Fruit fly (Drosophila melanogaster) whole organism, embryonic: Measurements from ENCODE around the gene CROT.
A peak's percentile ranks its signal among the peaks of the same experiment; 100 is the strongest.

Source experiments
- Atf6 ChIP-seq: fragments of 200-800 bp; sonication (Bioruptor generic); IDR thresholded peaks from 2 replicates; pipeline ENCODE4 v1.3.6; 2022; ENCODE audit warnings: missing biosample characterization, missing genetic modification characterization
- CG10565 ChIP-seq: fragments of 200-800 bp; sonication (Bioruptor generic); optimal IDR thresholded peaks from 3 replicates; lab custom pipeline; 2016; ENCODE audit warnings: missing biosample characterization, mild to moderate bottlenecking, missing genetic modification characterization
- CG11560 ChIP-seq: fragments of 200-800 bp; sonication (Bioruptor generic); IDR thresholded peaks from 3 replicates; pipeline ENCODE4 v1.3.6; 2022; ENCODE audit warnings: missing biosample characterization, missing genetic modification characterization
- CG13424 ChIP-seq: fragments of 200-800 bp; sonication (Bioruptor generic); optimal IDR thresholded peaks from 2 replicates; lab custom pipeline; 2019; ENCODE audit warnings: missing biosample characterization, mild to moderate bottlenecking, missing genetic modification characterization, moderate library complexity
- CG13775 ChIP-seq: fragments of 200-800 bp; sonication (Bioruptor generic); optimal IDR thresholded peaks from 3 replicates; lab custom pipeline; 2017; ENCODE audit warnings: missing biosample characterization, mild to moderate bottlenecking, missing genetic modification characterization
- CG14050 ChIP-seq: fragments of 200-800 bp; sonication (Bioruptor generic); IDR thresholded peaks from 3 replicates; pipeline ENCODE4 v1.3.6; 2022; ENCODE audit warnings: missing biosample characterization, missing genetic modification characterization
- CG14860 ChIP-seq: fragments of 200-800 bp; sonication (Bioruptor generic); IDR thresholded peaks from 3 replicates; pipeline ENCODE4 v1.3.6; 2022; ENCODE audit warnings: missing biosample characterization, missing genetic modification characterization; ENCODE audit not compliant: partially characterized antibody
- CG32532 ChIP-seq: fragments of 200-800 bp; sonication (Bioruptor generic); IDR thresholded peaks from 2 replicates; pipeline ENCODE4 v1.3.6; 2022; ENCODE audit warnings: missing biosample characterization, missing genetic modification characterization
- CG3838 ChIP-seq: fragments of 200-800 bp; sonication (Bioruptor generic); optimal IDR thresholded peaks from 3 replicates; lab custom pipeline; 2016; ENCODE audit warnings: missing biosample characterization, missing genetic modification characterization
- CG5953 ChIP-seq: fragments of 200-800 bp; sonication (Bioruptor generic); IDR thresholded peaks from 2 replicates; pipeline ENCODE4 v1.3.6; 2022; ENCODE audit warnings: missing biosample characterization, missing genetic modification characterization
- CG6854 ChIP-seq: fragments of 200-800 bp; sonication (Bioruptor generic); optimal IDR thresholded peaks from 3 replicates; lab custom pipeline; 2017; ENCODE audit warnings: missing biosample characterization, mild to moderate bottlenecking, missing genetic modification characterization
- CG7372 ChIP-seq: fragments of 200-800 bp; sonication (Bioruptor generic); IDR thresholded peaks from 2 replicates; pipeline ENCODE4 v1.3.6; 2022; ENCODE audit warnings: missing biosample characterization, missing genetic modification characterization
- CG7963 ChIP-seq: fragments of 200-800 bp; sonication (Bioruptor generic); IDR thresholded peaks from 3 replicates; pipeline ENCODE4 v1.3.6; 2022; ENCODE audit warnings: missing biosample characterization, missing genetic modification characterization; ENCODE audit not compliant: partially characterized antibody
- Dbx ChIP-seq: fragments of 200-800 bp; sonication (Bioruptor generic); IDR thresholded peaks from 3 replicates; pipeline ENCODE4 v1.3.6; 2022; ENCODE audit warnings: missing biosample characterization, missing genetic modification characterization
- Deaf1 ChIP-seq: fragments of 200-800 bp; optimal IDR thresholded peaks from 3 replicates; lab custom pipeline; 2019; ENCODE audit warnings: missing biosample characterization, mild to moderate bottlenecking, missing genetic modification characterization, moderate library complexity
- Ets65A ChIP-seq: fragments of 200-800 bp; sonication (Bioruptor generic); peaks from one replicate; lab custom pipeline; 2016; ENCODE audit warnings: missing biosample characterization, missing genetic modification characterization
- Fer1 ChIP-seq: fragments of 200-800 bp; sonication (Bioruptor generic); optimal IDR thresholded peaks from 2 replicates; lab custom pipeline; 2017; ENCODE audit warnings: missing biosample characterization, mild to moderate bottlenecking, missing genetic modification characterization
- Hr39 ChIP-seq: fragments of >200 bp; optimal IDR thresholded peaks from 2 replicates; lab custom pipeline; 2017
- Hsf ChIP-seq: fragments of 200-800 bp; sonication (Bioruptor generic); optimal IDR thresholded peaks from 3 replicates; lab custom pipeline; 2016; ENCODE audit warnings: missing biosample characterization, missing genetic modification characterization
- Meics ChIP-seq: fragments of 200-800 bp; sonication (Bioruptor generic); optimal IDR thresholded peaks from 2 replicates; lab custom pipeline; 2017; ENCODE audit warnings: missing biosample characterization, mild to moderate bottlenecking, missing genetic modification characterization
- NFAT ChIP-seq: fragments of 200-800 bp; sonication (Bioruptor generic); IDR thresholded peaks from 2 replicates; pipeline ENCODE4 v1.3.6; 2022; ENCODE audit warnings: missing biosample characterization, missing genetic modification characterization
- Opbp ChIP-seq: fragments of 200-800 bp; sonication (Bioruptor generic); IDR thresholded peaks from 3 replicates; pipeline ENCODE4 v1.3.6; 2022; ENCODE audit warnings: missing biosample characterization, missing genetic modification characterization; ENCODE audit not compliant: partially characterized antibody
- Ravus ChIP-seq: fragments of 200-800 bp; sonication (Bioruptor generic); IDR thresholded peaks from 2 replicates; pipeline ENCODE4 v1.3.6; 2022; ENCODE audit warnings: missing biosample characterization, missing genetic modification characterization
- Vsx1 ChIP-seq: fragments of 200-800 bp; sonication (Bioruptor generic); optimal IDR thresholded peaks from 2 replicates; lab custom pipeline; 2017; ENCODE audit warnings: missing biosample characterization, mild to moderate bottlenecking, missing genetic modification characterization, missing genetic modification reagents
- abd-A ChIP-seq: fragments of 200-800 bp; sonication (Bioruptor generic); optimal IDR thresholded peaks from 3 replicates; lab custom pipeline; 2019; ENCODE audit warnings: missing biosample characterization, mild to moderate bottlenecking, missing genetic modification characterization, moderate library complexity
- ash1 ChIP-seq: fragments of 200-800 bp; sonication (Bioruptor generic); optimal IDR thresholded peaks from 2 replicates; lab custom pipeline; 2018; ENCODE audit warnings: missing biosample characterization, mild to moderate bottlenecking, missing genetic modification characterization
- ewg ChIP-seq: fragments of 200-800 bp; sonication (Bioruptor generic); optimal IDR thresholded peaks from 3 replicates; lab custom pipeline; 2017; ENCODE audit warnings: mild to moderate bottlenecking, missing biosample characterization, missing genetic modification reagents, missing genetic modification characterization
- exex ChIP-seq: fragments of 200-800 bp; sonication (Bioruptor generic); optimal IDR thresholded peaks from 4 replicates; lab custom pipeline; 2018; ENCODE audit warnings: missing biosample characterization, mild to moderate bottlenecking, missing genetic modification characterization, moderate library complexity
- fd102C ChIP-seq: fragments of 200-800 bp; sonication (Bioruptor generic); optimal IDR thresholded peaks from 2 replicates; lab custom pipeline; 2018; ENCODE audit warnings: missing biosample characterization, mild to moderate bottlenecking, missing genetic modification characterization, moderate library complexity
- gce ChIP-seq: fragments of 200-800 bp; sonication (Bioruptor generic); IDR thresholded peaks from 3 replicates; pipeline ENCODE4 v1.3.6; 2022; ENCODE audit warnings: missing biosample characterization, missing genetic modification characterization
- hkb ChIP-seq, 2 experiments: fragments of 200-800 bp in 1 of 2; fragments of >200 bp in 1 of 2; sonication (Bioruptor generic) in 1 of 2; IDR thresholded peaks in 1 of 2; optimal IDR thresholded peaks in 1 of 2; 2 replicates each; pipeline versions ENCODE4 v1.3.6 to Lab custom; 2017 to 2022; ENCODE audit warnings: missing biosample characterization in 1 of 2, missing genetic modification characterization in 1 of 2
- lilli ChIP-seq: fragments of 200-800 bp; sonication (Bioruptor generic); optimal IDR thresholded peaks from 3 replicates; lab custom pipeline; 2016; ENCODE audit warnings: missing biosample characterization, missing genetic modification characterization
- nom ChIP-seq: fragments of 200-800 bp; sonication (Bioruptor generic); optimal IDR thresholded peaks from 2 replicates; lab custom pipeline; 2017; ENCODE audit warnings: missing biosample characterization, missing genetic modification characterization, mild to moderate bottlenecking, moderate library complexity, missing genetic modification reagents
- org-1 ChIP-seq: fragments of 200-800 bp; sonication (Bioruptor generic); optimal IDR thresholded peaks from 2 replicates; lab custom pipeline; 2017; ENCODE audit warnings: missing biosample characterization, missing genetic modification characterization
- pho ChIP-seq: fragments of 200-800 bp; sonication (Bioruptor generic); optimal IDR thresholded peaks from 2 replicates; lab custom pipeline; 2016; ENCODE audit warnings: missing biosample characterization, missing genetic modification characterization
- prd ChIP-seq, 3 experiments: fragments of >200 bp in 2 of 3; fragments of 200-800 bp in 1 of 3; sonication (Bioruptor generic) in 1 of 3; optimal IDR thresholded peaks in 2 of 3; IDR thresholded peaks in 1 of 3; 2 replicates in 2 of 3; 3 replicates in 1 of 3; pipeline versions ENCODE4 v1.3.6 to Lab custom; 2017 to 2022; ENCODE audit warnings: missing biosample characterization in 1 of 3, missing genetic modification characterization in 1 of 3
- pros ChIP-seq: fragments of 200-800 bp; sonication (Bioruptor generic); optimal IDR thresholded peaks from 3 replicates; lab custom pipeline; 2019; ENCODE audit warnings: missing biosample characterization, mild to moderate bottlenecking, missing genetic modification characterization, moderate library complexity
- psq ChIP-seq: fragments of 200-800 bp; sonication (Bioruptor generic); optimal IDR thresholded peaks from 2 replicates; lab custom pipeline; 2017; ENCODE audit warnings: missing biosample characterization, missing genetic modification characterization
- pum ChIP-seq: fragments of 200-800 bp; sonication (Bioruptor generic); optimal IDR thresholded peaks from 2 replicates; lab custom pipeline; 2016; ENCODE audit warnings: missing biosample characterization, missing genetic modification characterization
- row ChIP-seq: fragments of 200-800 bp; sonication (Bioruptor generic); IDR thresholded peaks from 3 replicates; pipeline ENCODE4 v1.3.6; 2022; ENCODE audit warnings: missing biosample characterization, missing genetic modification characterization
- scrt ChIP-seq: fragments of 200-800 bp; sonication (Bioruptor generic); optimal IDR thresholded peaks from 2 replicates; lab custom pipeline; 2018; ENCODE audit warnings: missing biosample characterization, mild to moderate bottlenecking, missing genetic modification characterization, moderate library complexity
- sima ChIP-seq: fragments of 200-800 bp; sonication (Bioruptor generic); optimal IDR thresholded peaks from 2 replicates; lab custom pipeline; 2016; ENCODE audit warnings: missing biosample characterization, missing genetic modification characterization
- tgo ChIP-seq: fragments of 200-800 bp; sonication (Bioruptor generic); IDR thresholded peaks from 3 replicates; pipeline ENCODE4 v1.3.6; 2022; ENCODE audit warnings: missing biosample characterization, missing genetic modification characterization
- tup ChIP-seq: fragments of 200-800 bp; sonication (Bioruptor generic); optimal IDR thresholded peaks from 2 replicates; lab custom pipeline; 2016; ENCODE audit warnings: missing biosample characterization, mild to moderate bottlenecking, missing genetic modification characterization, moderate library complexity
- twi ChIP-seq: fragments of 200-800 bp; optimal IDR thresholded peaks from 2 replicates; lab custom pipeline; 2019; ENCODE audit warnings: missing biosample characterization, mild to moderate bottlenecking, missing genetic modification characterization, moderate library complexity

Gene CROT

dm6 chr3R:27661971-27662489 lies 44.5 kb downstream of the CROT start, which contains the start of gene unc80 (continued):
- TF ChIP-seq prd (optimal IDR thresholded peaks at IDR 0.05; lab: Kevin White, UChicago): no peak
- 0 out of 3 replicates have a peak, but pooled peaks have one; percentile 19 for TF ChIP-seq prd (GFP tag; IDR thresholded peaks at IDR 0.05; lab: Robert Waterston, UW)
- TF ChIP-seq Atf6 (GFP tag; lab: Robert Waterston, UW): 0 out of 2 replicates have a peak, but pooled peaks have one; percentile 21
- peak; percentile 1 for TF ChIP-seq org-1
- peak; percentile 13 for TF ChIP-seq Ets65A
- TF ChIP-seq CG6854: peak; percentile 18
- peak; percentile 84 for TF ChIP-seq Deaf1 (tag; lab: Kevin White, UChicago)
- TF ChIP-seq CG13424: no peak
- 0 out of 3 replicates have a peak, but pooled peaks have one; percentile 18 for TF ChIP-seq CG14050 (GFP tag; lab: Robert Waterston, UW)
- no peak for TF ChIP-seq tgo (GFP tag; lab: Robert Waterston, UW)
- TF ChIP-seq NFAT (GFP tag; lab: Robert Waterston, UW): peak; percentile 43
- TF ChIP-seq ash1 (GFP tag; lab: Kevin White, UChicago): no peak
- peak; percentile 11 for TF ChIP-seq pho (GFP tag; lab: Kevin White, UChicago)
- 0 out of 2 replicates have a peak, but pooled peaks have one; percentile 8 for TF ChIP-seq CG7372
- TF ChIP-seq CG10565: no peak
- TF ChIP-seq CG32532 (GFP tag; lab: Robert Waterston, UW): peak; percentile 51; the same call in 1 of the 2 replicates
- peak; percentile 30; the same call in 1 of the 3 replicates for TF ChIP-seq Dbx (GFP tag; lab: Robert Waterston, UW)
- TF ChIP-seq nom: no peak
- TF ChIP-seq exex (tag; lab: Kevin White, UChicago): no peak
- TF ChIP-seq row (GFP tag; lab: Robert Waterston, UW): peak; percentile 43; the same call in 2 of the 3 replicates
- no peak for TF ChIP-seq CG3838
- peak; percentile 7 for TF ChIP-seq lilli (GFP tag; lab: Kevin White, UChicago)
- TF ChIP-seq CG5953 (GFP tag; lab: Robert Waterston, UW): no peak
- TF ChIP-seq gce (GFP tag; lab: Robert Waterston, UW): peak; percentile 15; the same call in 1 of the 3 replicates
- no peak for TF ChIP-seq hkb (optimal IDR thresholded peaks at IDR 0.05; lab: Kevin White, UChicago)
- TF ChIP-seq hkb (GFP tag; IDR thresholded peaks at IDR 0.05; lab: Robert Waterston, UW): 0 out of 2 replicates have a peak, but pooled peaks have one; percentile 15
- peak; percentile 34 for TF ChIP-seq Meics (GFP tag; lab: Kevin White, UChicago)

DNA sequence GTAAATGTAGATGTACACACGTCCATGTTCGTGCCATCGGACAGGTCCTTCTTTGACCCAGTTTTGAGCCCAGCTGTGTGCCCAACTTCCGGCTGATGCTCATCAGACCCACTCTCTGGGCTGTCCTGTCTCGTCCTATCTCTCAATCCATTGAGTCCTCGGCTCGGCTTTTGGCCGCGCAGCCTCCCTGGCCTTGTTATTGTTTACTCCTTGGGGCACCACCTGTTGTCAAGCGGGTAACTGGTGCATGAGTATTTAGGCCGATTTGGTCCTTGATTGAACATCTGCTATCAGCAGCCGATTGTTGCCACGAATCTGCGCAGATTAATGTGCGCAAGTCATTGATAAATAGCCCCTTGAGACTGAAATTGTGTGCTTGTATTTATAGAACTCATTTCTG lies 45.2 kb downstream of the CROT start:
- TF ChIP-seq CG11560: no peak
- no peak for TF ChIP-seq Hsf
- TF ChIP-seq Fer1 (GFP tag; lab: Kevin White, UChicago): no peak
- no peak for TF ChIP-seq psq
- no peak for TF ChIP-seq pros (GFP tag; lab: Kevin White, UChicago)
- no peak for TF ChIP-seq Ravus (GFP tag; lab: Robert Waterston, UW)
- TF ChIP-seq fd102C: no peak
- TF ChIP-seq CG14860 (GFP tag; lab: Robert Waterston, UW): no peak
- TF ChIP-seq abd-A (tag; lab: Kevin White, UChicago): peak; percentile 70
- no peak for TF ChIP-seq pum (GFP tag; lab: Kevin White, UChicago)
- no peak for TF ChIP-seq sima (GFP tag; lab: Kevin White, UChicago)
- no peak for TF ChIP-seq Opbp
- TF ChIP-seq CG13775 (GFP tag; lab: Kevin White, UChicago): no peak
- TF ChIP-seq ewg (GFP tag; lab: Kevin White, UChicago): peak; percentile 65
- no peak for TF ChIP-seq Hr39 (lab: Kevin White, UChicago)
- no peak for TF ChIP-seq Vsx1
- no peak for TF ChIP-seq tup (GFP tag; lab: Kevin White, UChicago)
- no peak for TF ChIP-seq CG7963 (GFP tag; lab: Robert Waterston, UW)
- TF ChIP-seq twi (tag; lab: Kevin White, UChicago): no peak
- TF ChIP-seq scrt: peak; percentile 98
- TF ChIP-seq Deaf1 (tag; lab: Kevin White, UChicago): peak; percentile 77
- TF ChIP-seq, all 482 proteins: peak for 4
